Fruit fly (Drosophila melanogaster) S2 (cell line): Measurements from ENCODE around the gene Alg2.

Experiments
- CG8478 ChIP-seq: fragments of >200 bp; optimal IDR thresholded peaks from 2 replicates; lab custom pipeline; 2018
- CTCF ChIP-seq, 2 experiments: fragments of >200 bp; optimal IDR thresholded peaks; 2 replicates each; lab custom pipeline; 2018

- no peak for TF ChIP-seq CTCF (optimal IDR thresholded peaks at IDR 0.05; lab: Kevin White, UChicago)
- TF ChIP-seq CG8478 (lab: Kevin White, UChicago) = no peak
Observed at dm6 chr3L:3189647-3190046, 46.0 kb downstream of the Alg2 start, which contains the start of the genes CG42525 and CG14958.
